Fruit fly (Drosophila melanogaster) whole organism, adult: ENCODE measurements around the gene CG2767.
A peak's percentile ranks its signal among the peaks of the same experiment; 100 is the strongest.

ENCODE experiments used
- CG5204 ChIP-seq: fragments of 200-800 bp; sonication (Bioruptor generic); optimal IDR thresholded peaks from 2 replicates; lab custom pipeline; 2016; ENCODE audit warnings: missing biosample characterization, missing genetic modification characterization
- kay ChIP-seq: fragments of 200-800 bp; sonication (Bioruptor generic); peaks from one replicate; lab custom pipeline; 2016; ENCODE audit warnings: missing biosample characterization, missing genetic modification characterization, borderline replicate concordance
- tj ChIP-seq: fragments of 200-800 bp; sonication (Bioruptor generic); optimal IDR thresholded peaks from 3 replicates; lab custom pipeline; 2017; ENCODE audit warnings: missing biosample characterization, mild to moderate bottlenecking, missing genetic modification characterization, moderate library complexity

DNA sequence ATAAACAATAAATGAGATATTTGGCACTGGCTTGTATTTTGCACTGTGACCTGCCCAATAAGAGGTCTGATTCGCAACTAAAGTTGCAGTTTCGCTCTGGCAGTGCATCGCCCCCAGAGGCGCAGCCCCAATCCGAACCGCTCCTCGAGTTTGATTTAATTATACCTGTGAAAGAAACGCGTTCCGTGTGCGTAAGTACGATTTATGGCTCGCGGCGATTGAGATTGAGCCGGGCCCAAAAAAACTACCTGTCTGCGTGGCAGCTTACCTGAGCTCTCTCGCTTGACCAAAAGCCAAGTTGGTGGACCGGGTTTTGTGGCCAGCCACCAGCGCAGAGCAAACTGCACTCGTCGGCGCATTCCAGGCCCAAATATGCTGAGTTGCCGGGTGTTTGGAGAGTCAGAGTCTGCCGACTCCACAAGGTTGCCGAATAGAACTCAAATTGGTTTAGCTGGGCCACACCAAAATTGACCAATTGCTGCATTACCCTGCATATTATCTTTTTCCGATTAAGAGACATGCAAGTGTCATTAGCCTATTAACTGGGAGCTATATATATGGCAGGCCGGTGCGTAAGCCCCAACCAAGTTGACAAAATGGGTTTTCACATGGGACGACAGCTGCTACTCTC lies 29.4 kb downstream of the CG2767 start, which contains the start of the genes CD98hc and Os-C:
- TF ChIP-seq kay (GFP tag; lab: Kevin White, UChicago) (no peak), tj (GFP tag; lab: Kevin White, UChicago) (peak; percentile 95), CG5204 (GFP tag; lab: Kevin White, UChicago) (no peak)
